Worm (Caenorhabditis elegans): Measurements from ENCODE around the gene smf-3.

Gene smf-3

ce11 chrIV:2610409-2610808 lies 8.3 kb upstream of the smf-3 start, which contains the start of gene Y69A2AR.32:
Gene Y69A2AR.32, plus strand, starts transcription at chrIV:2610436.
- TF ChIP-seq cebp-1 (GFP tag; IDR thresholded peaks at IDR 0.05) (no peak), cebp-1 (tag; optimal IDR thresholded peaks at IDR 0.05) (peak; percentile 5), nfyb-1 (GFP tag; IDR thresholded peaks at IDR 0.05) (0 out of 2 replicates have a peak, but pooled peaks have one; percentile 14), madf-3 (GFP tag; IDR thresholded peaks at IDR 0.05) (peak; percentile 80; the same call in 1 of the 2 replicates), egrh-3 (GFP tag; IDR thresholded peaks at IDR 0.05) (peak; percentile 30; the same call in 1 of the 2 replicates), zim-3 (tag; optimal IDR thresholded peaks at IDR 0.05) (peak; percentile 45), sdz-38 (tag; optimal IDR thresholded peaks at IDR 0.05) (no peak), zfh-2 (GFP tag; conservative IDR thresholded peaks at IDR 0.05) (peak; percentile 74; the same call in 1 of the 2 replicates), B0336.3 (GFP tag; IDR thresholded peaks at IDR 0.05) (peak; percentile 52; the same call in 1 of the 2 replicates), Y79H2A.3 (GFP tag; conservative IDR thresholded peaks at IDR 0.05) (no peak)

ce11 chrIV:2610974-2611373 lies 7.7 kb upstream of the smf-3 start:
- TF ChIP-seq egrh-3 (GFP tag; IDR thresholded peaks at IDR 0.05) = no peak
- peak; percentile 87 for TF ChIP-seq attf-3 (GFP tag; conservative IDR thresholded peaks at IDR 0.05)
- no peak for TF ChIP-seq nhr-120 (GFP tag; IDR thresholded peaks at IDR 0.05)

- TF ChIP-seq ceh-27 (GFP tag; optimal IDR thresholded peaks at IDR 0.05) (no peak), efl-1 (GFP tag; optimal IDR thresholded peaks at IDR 0.05) (peak; percentile 57)
Measured at ce11 chrIV:2613011-2613503, 5.6 kb upstream of the smf-3 start, which contains the start of gene Y69A2AR.28. Gene Y69A2AR.28, minus strand, starts transcription at chrIV:2613061.

- TF ChIP-seq lir-1 (GFP tag; conservative IDR thresholded peaks at IDR 0.05) (no peak), let-526 (GFP tag; IDR thresholded peaks at IDR 0.05) (no peak), ceh-91 (GFP tag; IDR thresholded peaks at IDR 0.05) (no peak), xnd-1 (tag; optimal IDR thresholded peaks at IDR 0.05) (no peak), dpff-1 (tag; optimal IDR thresholded peaks at IDR 0.05) (no peak), zim-3 (tag; optimal IDR thresholded peaks at IDR 0.05) (no peak), rpc-1 (optimal IDR thresholded peaks at IDR 0.05) (no peak), rpc-1 (tag; optimal IDR thresholded peaks at IDR 0.05) (no peak), ztf-25 (GFP tag; IDR thresholded peaks at IDR 0.05) (no peak), Y95B8A.8 (GFP tag; IDR thresholded peaks at IDR 0.05) (no peak), attf-3 (GFP tag; conservative IDR thresholded peaks at IDR 0.05) (no peak), snpc-1.3 (tag; optimal IDR thresholded peaks at IDR 0.05; ENCODE audit: insufficient read depth) (no peak), attf-5 (GFP tag; optimal IDR thresholded peaks at IDR 0.05) (no peak), F49E8.2 (tag; optimal IDR thresholded peaks at IDR 0.05; ENCODE audit: insufficient read depth) (no peak), mes-4 (tag; optimal IDR thresholded peaks at IDR 0.05) (no peak), F57A8.1 (GFP tag; optimal IDR thresholded peaks at IDR 0.05) (no peak), madf-6 (GFP tag; IDR thresholded peaks at IDR 0.05) (no peak), Y79H2A.3 (GFP tag; conservative IDR thresholded peaks at IDR 0.05) (no peak), F10E7.11 (tag; optimal IDR thresholded peaks at IDR 0.05) (no peak)
Measured at ce11 chrIV:2613754-2614244, 4.9 kb upstream of the smf-3 start, which contains the start of gene daao-1. Gene daao-1, plus strand, starts transcription at chrIV:2614194.

- TF ChIP-seq K11D2.4 (GFP tag; IDR thresholded peaks at IDR 0.05) = no peak
Measured at ce11 chrIV:2616853-2617252, 1.8 kb upstream of the smf-3 start.
